Fruit fly (Drosophila melanogaster): ENCODE results near the gene shv.

DNA sequence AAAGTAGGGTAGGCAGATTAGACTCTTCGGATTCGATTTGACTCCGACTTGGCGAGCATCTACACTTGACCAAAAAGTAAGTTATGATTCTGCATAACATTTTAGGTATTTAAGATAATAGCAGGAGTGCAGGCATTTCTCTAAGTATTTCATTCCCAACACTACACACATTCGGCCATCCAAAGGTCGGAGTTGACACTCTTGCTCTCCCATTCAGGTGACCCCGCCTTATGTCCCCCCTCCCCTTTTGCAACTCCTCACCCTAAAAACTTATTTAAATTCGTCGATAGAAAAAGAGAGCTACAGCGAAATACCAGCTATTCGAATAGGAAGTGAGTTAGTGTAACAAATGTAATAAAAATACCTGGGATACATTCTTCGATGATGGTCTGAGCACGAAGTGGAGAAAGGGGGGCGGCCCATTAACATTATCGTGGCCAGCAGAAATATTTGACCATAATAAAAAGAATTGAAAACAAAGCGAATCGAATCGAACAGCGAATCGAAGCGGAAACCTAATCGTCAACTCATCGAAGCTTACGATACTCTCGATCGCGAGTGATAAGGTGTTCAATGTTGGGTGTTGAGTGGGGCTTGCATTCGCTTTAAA lies 24.4 kb upstream of the shv start:
- TF ChIP-seq CTCF (optimal IDR thresholded peaks at IDR 0.05): no peak
- no peak for TF ChIP-seq CG8478 (optimal IDR thresholded peaks at IDR 0.05)

Measured in S2 (cell line).